Fruit fly (Drosophila melanogaster) whole organism, embryonic: Measurements from ENCODE around the gene CG1136.

Source experiments
- Atf3 ChIP-seq: fragments of 200-800 bp; sonication (Bioruptor generic); optimal IDR thresholded peaks from 3 replicates; lab custom pipeline; 2016; ENCODE audit warnings: missing biosample characterization, missing genetic modification characterization
- BtbVII ChIP-seq: fragments of 200-800 bp; sonication (Bioruptor generic); optimal IDR thresholded peaks from 3 replicates; lab custom pipeline; 2017; ENCODE audit warnings: missing biosample characterization, mild to moderate bottlenecking, missing genetic modification characterization
- CG10543 ChIP-seq: fragments of 200-800 bp; sonication (Bioruptor generic); optimal IDR thresholded peaks from 3 replicates; lab custom pipeline; 2017; ENCODE audit warnings: missing biosample characterization, mild to moderate bottlenecking, missing genetic modification characterization, moderate library complexity
- CG11398 ChIP-seq: fragments of 200-800 bp; sonication (Bioruptor generic); optimal IDR thresholded peaks from 2 replicates; lab custom pipeline; 2016; ENCODE audit warnings: missing biosample characterization, missing genetic modification characterization
- CG12104 ChIP-seq: fragments of 200-800 bp; sonication (Bioruptor generic); optimal IDR thresholded peaks from 3 replicates; lab custom pipeline; 2016; ENCODE audit warnings: missing biosample characterization, missing genetic modification characterization
- CG1233 ChIP-seq: fragments of 200-800 bp; sonication (Bioruptor generic); optimal IDR thresholded peaks from 4 replicates; lab custom pipeline; 2018; ENCODE audit warnings: missing biosample characterization, mild to moderate bottlenecking, missing genetic modification characterization
- CG13123 ChIP-seq: fragments of 200-800 bp; sonication (Bioruptor generic); optimal IDR thresholded peaks from 2 replicates; lab custom pipeline; 2016; ENCODE audit warnings: missing biosample characterization, missing genetic modification characterization
- CG15601 ChIP-seq: fragments of 200-800 bp; sonication (Bioruptor generic); optimal IDR thresholded peaks from 3 replicates; lab custom pipeline; 2019; ENCODE audit warnings: missing biosample characterization, mild to moderate bottlenecking, missing genetic modification characterization, moderate library complexity
- CG17186 ChIP-seq: fragments of 200-800 bp; sonication (Bioruptor generic); optimal IDR thresholded peaks from 3 replicates; lab custom pipeline; 2017; ENCODE audit warnings: missing biosample characterization, missing genetic modification reagents, missing genetic modification characterization
- CG17328 ChIP-seq: fragments of 200-800 bp; sonication (Bioruptor generic); IDR thresholded peaks from 2 replicates; pipeline ENCODE4 v1.3.6; 2022; ENCODE audit warnings: missing biosample characterization, missing genetic modification characterization
- CG2199 ChIP-seq: fragments of 200-800 bp; sonication (Bioruptor generic); IDR thresholded peaks from 3 replicates; pipeline ENCODE4 v1.3.6; 2022; ENCODE audit warnings: missing biosample characterization, missing genetic modification characterization
- CG32532 ChIP-seq: fragments of 200-800 bp; sonication (Bioruptor generic); IDR thresholded peaks from 2 replicates; pipeline ENCODE4 v1.3.6; 2022; ENCODE audit warnings: missing biosample characterization, missing genetic modification characterization
- CG33557 ChIP-seq: fragments of 200-800 bp; sonication (Bioruptor generic); optimal IDR thresholded peaks from 2 replicates; lab custom pipeline; 2019; ENCODE audit warnings: missing biosample characterization, mild to moderate bottlenecking, missing genetic modification characterization, moderate library complexity
- CG34376 ChIP-seq: fragments of 200-800 bp; sonication (Bioruptor generic); optimal IDR thresholded peaks from 2 replicates; lab custom pipeline; 2018; ENCODE audit warnings: missing biosample characterization, mild to moderate bottlenecking, missing genetic modification characterization
- CG7745 ChIP-seq: fragments of 200-800 bp; sonication (Bioruptor generic); optimal IDR thresholded peaks from 2 replicates; lab custom pipeline; 2018; ENCODE audit warnings: missing biosample characterization, mild to moderate bottlenecking, missing genetic modification characterization, moderate library complexity
- CG7786 ChIP-seq: fragments of 200-800 bp; sonication (Bioruptor generic); optimal IDR thresholded peaks from 2 replicates; lab custom pipeline; 2016; ENCODE audit warnings: missing biosample characterization, missing genetic modification characterization
- CG8290 ChIP-seq, 3 experiments: fragments of 200-800 bp; sonication (Bioruptor generic); optimal IDR thresholded peaks; 2 replicates each; lab custom pipeline; 2016 to 2019; ENCODE audit warnings: missing biosample characterization in 3 of 3, missing genetic modification characterization in 3 of 3, mild to moderate bottlenecking in 2 of 3, moderate library complexity in 1 of 3
- D ChIP-seq, 2 experiments: fragments of 200-800 bp in 1 of 2; fragments of >200 bp in 1 of 2; sonication (Bioruptor generic) in 1 of 2; optimal IDR thresholded peaks; 2 replicates in 1 of 2; 3 replicates in 1 of 2; lab custom pipeline; 2017; ENCODE audit warnings: mild to moderate bottlenecking in 1 of 2, missing biosample characterization in 1 of 2, missing genetic modification characterization in 1 of 2, missing genetic modification reagents in 1 of 2
- E2f1 ChIP-seq: fragments of 200-800 bp; sonication (Bioruptor generic); IDR thresholded peaks from 2 replicates; pipeline ENCODE4 v1.3.6; 2022; ENCODE audit warnings: missing biosample characterization, missing genetic modification characterization
- Eip74EF ChIP-seq, 2 experiments: fragments of 200-800 bp in 1 of 2; fragments of >200 bp in 1 of 2; sonication (Bioruptor generic) in 1 of 2; optimal IDR thresholded peaks; 2 replicates each; lab custom pipeline; 2017 to 2019; ENCODE audit warnings: missing biosample characterization in 2 of 2, missing genetic modification characterization in 2 of 2, mild to moderate bottlenecking in 1 of 2, moderate library complexity in 1 of 2
- HHEX ChIP-seq: fragments of 200-800 bp; sonication (Bioruptor generic); optimal IDR thresholded peaks from 3 replicates; lab custom pipeline; 2017; ENCODE audit warnings: missing biosample characterization, mild to moderate bottlenecking, missing genetic modification characterization, missing genetic modification reagents
- Max ChIP-seq: fragments of 200-800 bp; sonication (Bioruptor generic); optimal IDR thresholded peaks from 2 replicates; lab custom pipeline; 2016; ENCODE audit warnings: missing biosample characterization, mild to moderate bottlenecking, missing genetic modification characterization
- Ravus ChIP-seq: fragments of 200-800 bp; sonication (Bioruptor generic); IDR thresholded peaks from 2 replicates; pipeline ENCODE4 v1.3.6; 2022; ENCODE audit warnings: missing biosample characterization, missing genetic modification characterization
- Usf ChIP-seq: fragments of 200-800 bp; sonication (Bioruptor generic); optimal IDR thresholded peaks from 2 replicates; lab custom pipeline; 2017; ENCODE audit warnings: missing genotype, missing biosample characterization, missing genetic modification characterization
- Xrp1 ChIP-seq: fragments of 200-800 bp; sonication (Bioruptor generic); IDR thresholded peaks from 2 replicates; pipeline ENCODE4 v1.3.6; 2022; ENCODE audit warnings: missing biosample characterization, missing genetic modification characterization
- abd-A ChIP-seq: fragments of 200-800 bp; sonication (Bioruptor generic); optimal IDR thresholded peaks from 3 replicates; lab custom pipeline; 2019; ENCODE audit warnings: missing biosample characterization, mild to moderate bottlenecking, missing genetic modification characterization, moderate library complexity
- amos ChIP-seq: fragments of 200-800 bp; sonication (Bioruptor generic); IDR thresholded peaks from 2 replicates; pipeline ENCODE4 v1.3.6; 2022; ENCODE audit warnings: missing biosample characterization, missing genetic modification characterization; ENCODE audit not compliant: partially characterized antibody
- az2 ChIP-seq: fragments of 200-800 bp; sonication (Bioruptor generic); optimal IDR thresholded peaks from 3 replicates; lab custom pipeline; 2016; ENCODE audit warnings: missing biosample characterization, missing genetic modification characterization
- caup ChIP-seq: fragments of 200-800 bp; sonication (Bioruptor generic); optimal IDR thresholded peaks from 3 replicates; lab custom pipeline; 2017; ENCODE audit warnings: missing biosample characterization, mild to moderate bottlenecking, missing genetic modification characterization, moderate library complexity; ENCODE audit not compliant: severe bottlenecking
- chn ChIP-seq: fragments of 200-800 bp; sonication (Bioruptor generic); optimal IDR thresholded peaks from 2 replicates; lab custom pipeline; 2016; ENCODE audit warnings: missing biosample characterization, missing genetic modification characterization
- cwo ChIP-seq: fragments of 200-800 bp; sonication (Bioruptor generic); optimal IDR thresholded peaks from 3 replicates; lab custom pipeline; 2017; ENCODE audit warnings: missing biosample characterization, missing genetic modification characterization, mild to moderate bottlenecking, moderate library complexity, missing genetic modification reagents
- da ChIP-seq: fragments of 200-800 bp; sonication (Bioruptor generic); optimal IDR thresholded peaks from 2 replicates; lab custom pipeline; 2016; ENCODE audit warnings: missing biosample characterization, missing genetic modification characterization
- ems ChIP-seq: fragments of 200-800 bp; sonication (Bioruptor generic); optimal IDR thresholded peaks from 3 replicates; lab custom pipeline; 2016; ENCODE audit warnings: missing biosample characterization, missing genetic modification characterization
- ewg ChIP-seq: fragments of 200-800 bp; sonication (Bioruptor generic); optimal IDR thresholded peaks from 3 replicates; lab custom pipeline; 2017; ENCODE audit warnings: mild to moderate bottlenecking, missing biosample characterization, missing genetic modification reagents, missing genetic modification characterization
- exex ChIP-seq: fragments of 200-800 bp; sonication (Bioruptor generic); optimal IDR thresholded peaks from 4 replicates; lab custom pipeline; 2018; ENCODE audit warnings: missing biosample characterization, mild to moderate bottlenecking, missing genetic modification characterization, moderate library complexity
- kay ChIP-seq: fragments of 200-800 bp; sonication (Bioruptor generic); optimal IDR thresholded peaks from 2 replicates; lab custom pipeline; 2016; ENCODE audit warnings: missing biosample characterization, missing genetic modification characterization
- ken ChIP-seq: fragments of 200-800 bp; sonication (Bioruptor generic); IDR thresholded peaks from 3 replicates; pipeline ENCODE4 v1.3.6; 2022; ENCODE audit warnings: missing biosample characterization, missing genetic modification characterization
- lab ChIP-seq: fragments of 200-800 bp; sonication (Bioruptor generic); optimal IDR thresholded peaks from 3 replicates; lab custom pipeline; 2017; ENCODE audit warnings: missing biosample characterization, missing genetic modification characterization, mild to moderate bottlenecking, moderate library complexity, missing genetic modification reagents
- otp ChIP-seq: fragments of 200-800 bp; sonication (Bioruptor generic); IDR thresholded peaks from 3 replicates; pipeline ENCODE4, ENCODE4 v1.3.6; 2022; ENCODE audit warnings: missing biosample characterization, missing genetic modification characterization
- phol ChIP-seq: fragments of 200-800 bp; sonication (Bioruptor generic); optimal IDR thresholded peaks from 3 replicates; lab custom pipeline; 2018; ENCODE audit warnings: missing biosample characterization, mild to moderate bottlenecking, missing genetic modification characterization, moderate library complexity
- pros ChIP-seq: fragments of 200-800 bp; sonication (Bioruptor generic); optimal IDR thresholded peaks from 3 replicates; lab custom pipeline; 2019; ENCODE audit warnings: missing biosample characterization, mild to moderate bottlenecking, missing genetic modification characterization, moderate library complexity
- ro ChIP-seq: fragments of 200-800 bp; sonication (Bioruptor generic); IDR thresholded peaks from 2 replicates; pipeline ENCODE4 v1.3.6; 2022; ENCODE audit warnings: missing biosample characterization, missing genetic modification characterization
- row ChIP-seq: fragments of 200-800 bp; sonication (Bioruptor generic); IDR thresholded peaks from 3 replicates; pipeline ENCODE4 v1.3.6; 2022; ENCODE audit warnings: missing biosample characterization, missing genetic modification characterization
- run ChIP-seq: fragments of 200-800 bp; sonication (Bioruptor generic); optimal IDR thresholded peaks from 3 replicates; lab custom pipeline; 2018; ENCODE audit warnings: missing biosample characterization, mild to moderate bottlenecking, missing genetic modification characterization
- sug ChIP-seq: fragments of 200-800 bp; optimal IDR thresholded peaks from 2 replicates; lab custom pipeline; 2019; ENCODE audit warnings: missing biosample characterization, mild to moderate bottlenecking, missing genetic modification characterization, moderate library complexity
- tin ChIP-seq: fragments of 200-800 bp; sonication (Bioruptor generic); optimal IDR thresholded peaks from 3 replicates; lab custom pipeline; 2016; ENCODE audit warnings: missing biosample characterization, missing genetic modification characterization
- twi ChIP-seq: fragments of 200-800 bp; optimal IDR thresholded peaks from 2 replicates; lab custom pipeline; 2019; ENCODE audit warnings: missing biosample characterization, mild to moderate bottlenecking, missing genetic modification characterization, moderate library complexity
- usp ChIP-seq: fragments of >200 bp; optimal IDR thresholded peaks from 2 replicates; lab custom pipeline; 2017; ENCODE audit warnings: missing biosample characterization, missing genetic modification characterization
- z ChIP-seq: fragments of 200-800 bp; sonication (Bioruptor generic); IDR thresholded peaks from 3 replicates; pipeline ENCODE4 v1.3.6; 2022; ENCODE audit warnings: missing biosample characterization, missing genetic modification characterization

CG1136 gene

dm6 chr3L:4096546-4096945 lies 50.1 kb downstream of the CG1136 start (continued):
- no peak for TF ChIP-seq CG7745 (tag; lab: Kevin White, UChicago)
- peak; percentile 71; the same call in 1 of the 3 replicates for TF ChIP-seq z
- no peak for TF ChIP-seq E2f1 (GFP tag; lab: Robert Waterston, UW)
- no peak for TF ChIP-seq HHEX (GFP tag; lab: Kevin White, UChicago)
- TF ChIP-seq Atf3: no peak
- peak; percentile 8 for TF ChIP-seq twi
- TF ChIP-seq run: no peak
- peak; percentile 19 for TF ChIP-seq CG10543 (GFP tag; lab: Kevin White, UChicago)
- peak; percentile 12 for TF ChIP-seq abd-A (tag; lab: Kevin White, UChicago)
- TF ChIP-seq Ravus (GFP tag; lab: Robert Waterston, UW): no peak
- no peak for TF ChIP-seq chn (GFP tag; lab: Kevin White, UChicago)
- 0 out of 3 replicates have a peak, but pooled peaks have one; percentile 59 for TF ChIP-seq CG2199 (GFP tag; lab: Robert Waterston, UW)
- TF ChIP-seq pros (GFP tag; lab: Kevin White, UChicago): peak; percentile 55
- TF ChIP-seq CG33557 (GFP tag; lab: Kevin White, UChicago): no peak

- TF ChIP-seq ems (no peak), CG7786 (GFP tag; lab: Kevin White, UChicago) (no peak), az2 (GFP tag; lab: Kevin White, UChicago) (no peak), amos (GFP tag; lab: Robert Waterston, UW) (no peak), usp (GFP tag; lab: Kevin White, UChicago) (no peak), BtbVII (GFP tag; lab: Kevin White, UChicago) (no peak), ken (GFP tag; lab: Robert Waterston, UW) (no peak), caup (GFP tag; lab: Kevin White, UChicago) (peak; percentile 14), kay (GFP tag; lab: Kevin White, UChicago) (no peak), sug (tag; lab: Kevin White, UChicago) (peak; percentile 73), CG11398 (GFP tag; lab: Kevin White, UChicago) (no peak), row (no peak), exex (tag; lab: Kevin White, UChicago) (peak; percentile 95), cwo (GFP tag; lab: Kevin White, UChicago) (peak; percentile 52), lab (GFP tag; lab: Kevin White, UChicago) (peak; percentile 5), CG32532 (no peak), ro (GFP tag; lab: Robert Waterston, UW) (no peak), CG1233 (GFP tag; lab: Kevin White, UChicago) (no peak), Eip74EF (GFP tag; optimal IDR thresholded peaks at IDR 0.05; lab: Kevin White, UChicago) (peak in 1 of 2 experiments; percentile 72), CG12104 (GFP tag; lab: Kevin White, UChicago) (no peak), da (no peak), Xrp1 (GFP tag; lab: Robert Waterston, UW) (no peak), Max (GFP tag; lab: Kevin White, UChicago) (no peak), CG8290 (GFP tag; optimal IDR thresholded peaks at IDR 0.05; lab: Kevin White, UChicago) (no peak), CG8290 (tag; optimal IDR thresholded peaks at IDR 0.05; lab: Kevin White, UChicago) (peak in 1 of 2 experiments; percentile 28), CG15601 (tag; lab: Kevin White, UChicago) (peak; percentile 3), ewg (no peak), CG13123 (GFP tag; lab: Kevin White, UChicago) (no peak), CG17328 (GFP tag; lab: Robert Waterston, UW) (no peak), tin (GFP tag; lab: Kevin White, UChicago) (no peak), CG17186 (GFP tag; lab: Kevin White, UChicago) (no peak), Usf (GFP tag; lab: Kevin White, UChicago) (no peak), phol (tag; lab: Kevin White, UChicago) (no peak), D (optimal IDR thresholded peaks at IDR 0.05; lab: Kevin White, UChicago) (no peak), D (GFP tag; optimal IDR thresholded peaks at IDR 0.05; lab: Kevin White, UChicago) (no peak), otp (GFP tag; lab: Robert Waterston, UW) (no peak), CG34376 (peak; percentile 15)
These were observed 52.8 kb downstream of the CG1136 start for dm6 chr3L:4099194-4099593.
